Fruit fly (Drosophila melanogaster) whole organism, embryonic: ENCODE data around the gene bun.
A peak's percentile ranks its signal among the peaks of the same experiment; 100 is the strongest.

Source experiments
- CG10147 ChIP-seq: fragments of 200-800 bp; sonication (Bioruptor generic); optimal IDR thresholded peaks from 2 replicates; lab custom pipeline; 2019; ENCODE audit warnings: missing biosample characterization, mild to moderate bottlenecking, missing genetic modification characterization, moderate library complexity
- CG10543 ChIP-seq: fragments of 200-800 bp; sonication (Bioruptor generic); optimal IDR thresholded peaks from 3 replicates; lab custom pipeline; 2017; ENCODE audit warnings: missing biosample characterization, mild to moderate bottlenecking, missing genetic modification characterization, moderate library complexity
- CG11085 ChIP-seq: fragments of 200-800 bp; sonication (Bioruptor generic); IDR thresholded peaks from 2 replicates; pipeline ENCODE4 v1.3.6; 2022; ENCODE audit warnings: missing biosample characterization, missing genetic modification characterization
- CG12391 ChIP-seq: fragments of 200-800 bp; sonication (Bioruptor generic); optimal IDR thresholded peaks from 3 replicates; lab custom pipeline; 2018; ENCODE audit warnings: missing biosample characterization, mild to moderate bottlenecking, missing genetic modification characterization, moderate library complexity
- CG12659 ChIP-seq: fragments of 200-800 bp; sonication (Bioruptor generic); optimal IDR thresholded peaks from 3 replicates; lab custom pipeline; 2017; ENCODE audit warnings: mild to moderate bottlenecking, missing biosample characterization, missing genetic modification reagents, missing genetic modification characterization
- CG15073 ChIP-seq: fragments of 200-800 bp; sonication (Bioruptor generic); optimal IDR thresholded peaks from 2 replicates; lab custom pipeline; 2016; ENCODE audit warnings: missing biosample characterization, missing genetic modification characterization
- CG17829 ChIP-seq: fragments of 200-800 bp; optimal IDR thresholded peaks from 2 replicates; lab custom pipeline; 2019; ENCODE audit warnings: missing biosample characterization, mild to moderate bottlenecking, missing genetic modification characterization, moderate library complexity
- CG18476 ChIP-seq: fragments of 200-800 bp; sonication (Bioruptor generic); optimal IDR thresholded peaks from 2 replicates; lab custom pipeline; 2016; ENCODE audit warnings: missing biosample characterization, mild to moderate bottlenecking, missing genetic modification characterization
- CG18599 ChIP-seq: fragments of 200-800 bp; sonication (Bioruptor generic); optimal IDR thresholded peaks from 3 replicates; lab custom pipeline; 2017; ENCODE audit warnings: missing biosample characterization, missing genetic modification characterization, mild to moderate bottlenecking, moderate library complexity, missing genetic modification reagents
- CG30431 ChIP-seq: fragments of 200-800 bp; sonication (Bioruptor generic); optimal IDR thresholded peaks from 2 replicates; lab custom pipeline; 2017; ENCODE audit warnings: missing biosample characterization, missing genetic modification characterization
- CG31388 ChIP-seq: fragments of 200-800 bp; sonication (Bioruptor generic); optimal IDR thresholded peaks from 2 replicates; lab custom pipeline; 2016; ENCODE audit warnings: missing biosample characterization, missing genetic modification characterization
- CG32767 ChIP-seq: fragments of 200-800 bp; sonication (Bioruptor generic); IDR thresholded peaks from 2 replicates; pipeline ENCODE4 v1.3.6; 2022; ENCODE audit warnings: missing biosample characterization, missing genetic modification characterization
- CG3281 ChIP-seq: fragments of 200-800 bp; sonication (Bioruptor generic); optimal IDR thresholded peaks from 3 replicates; lab custom pipeline; 2017; ENCODE audit warnings: missing biosample characterization, mild to moderate bottlenecking, missing genetic modification characterization
- CG3847 ChIP-seq: fragments of 200-800 bp; sonication (Bioruptor generic); IDR thresholded peaks from 2 replicates; pipeline ENCODE4 v1.3.6; 2022; ENCODE audit warnings: missing biosample characterization, missing genetic modification characterization
- CG4404 ChIP-seq: fragments of 200-800 bp; sonication (Bioruptor generic); IDR thresholded peaks from 2 replicates; pipeline ENCODE4 v1.3.6; 2022; ENCODE audit warnings: missing biosample characterization, missing genetic modification characterization
- CG6272 ChIP-seq: fragments of 200-800 bp; sonication (Bioruptor generic); IDR thresholded peaks from 2 replicates; pipeline ENCODE4 v1.3.6; 2022; ENCODE audit warnings: missing biosample characterization, missing genetic modification characterization
- CG6813 ChIP-seq: fragments of 200-800 bp; sonication (Bioruptor generic); optimal IDR thresholded peaks from 2 replicates; lab custom pipeline; 2017; ENCODE audit warnings: missing biosample characterization, missing genetic modification characterization, mild to moderate bottlenecking, moderate library complexity, missing genetic modification reagents
- CG8290 ChIP-seq, 3 experiments: fragments of 200-800 bp; sonication (Bioruptor generic); optimal IDR thresholded peaks; 2 replicates each; lab custom pipeline; 2016 to 2019; ENCODE audit warnings: missing biosample characterization in 3 of 3, missing genetic modification characterization in 3 of 3, mild to moderate bottlenecking in 2 of 3, moderate library complexity in 1 of 3
- CG9727 ChIP-seq: fragments of 200-800 bp; sonication (Bioruptor generic); optimal IDR thresholded peaks from 3 replicates; lab custom pipeline; 2017; ENCODE audit warnings: missing biosample characterization, mild to moderate bottlenecking, missing genetic modification characterization
- CG9797 ChIP-seq: fragments of 200-800 bp; sonication (Bioruptor generic); optimal IDR thresholded peaks from 3 replicates; lab custom pipeline; 2018; ENCODE audit warnings: missing biosample characterization, mild to moderate bottlenecking, missing genetic modification characterization
- Dek ChIP-seq: fragments of 200-800 bp; sonication (Bioruptor generic); optimal IDR thresholded peaks from 3 replicates; lab custom pipeline; 2019; ENCODE audit warnings: missing biosample characterization, mild to moderate bottlenecking, missing genetic modification characterization, moderate library complexity
- Ets65A ChIP-seq: fragments of 200-800 bp; sonication (Bioruptor generic); peaks from one replicate; lab custom pipeline; 2016; ENCODE audit warnings: missing biosample characterization, missing genetic modification characterization
- Fer3 ChIP-seq: fragments of 200-800 bp; sonication (Bioruptor generic); optimal IDR thresholded peaks from 2 replicates; lab custom pipeline; 2018; ENCODE audit warnings: missing biosample characterization, mild to moderate bottlenecking, missing genetic modification characterization, moderate library complexity
- Hand ChIP-seq: fragments of 200-800 bp; sonication (Bioruptor generic); optimal IDR thresholded peaks from 2 replicates; lab custom pipeline; 2017; ENCODE audit warnings: mild to moderate bottlenecking, missing biosample characterization, missing genetic modification reagents, missing genetic modification characterization
- Hr78 ChIP-seq, 2 experiments: fragments of 200-800 bp in 1 of 2; fragments of >200 bp in 1 of 2; sonication (Bioruptor generic) in 1 of 2; optimal IDR thresholded peaks; 2 replicates each; lab custom pipeline; 2017 to 2019; ENCODE audit warnings: missing biosample characterization in 2 of 2, missing genetic modification characterization in 2 of 2, mild to moderate bottlenecking in 1 of 2, moderate library complexity in 1 of 2
- MTF-1 ChIP-seq: fragments of 200-800 bp; sonication (Bioruptor generic); optimal IDR thresholded peaks from 2 replicates; lab custom pipeline; 2018; ENCODE audit warnings: missing biosample characterization, mild to moderate bottlenecking, missing genetic modification characterization, borderline replicate concordance
- Nf-YC ChIP-seq: fragments of 200-800 bp; optimal IDR thresholded peaks from 3 replicates; lab custom pipeline; 2019; ENCODE audit warnings: missing biosample characterization, mild to moderate bottlenecking, missing genetic modification characterization, moderate library complexity
- Ptx1 ChIP-seq: fragments of 200-800 bp; sonication (Bioruptor generic); IDR thresholded peaks from 2 replicates; pipeline ENCODE4 v1.3.6; 2022; ENCODE audit warnings: missing biosample characterization, missing genetic modification characterization
- Rfx ChIP-seq: fragments of 200-800 bp; sonication (Bioruptor generic); IDR thresholded peaks from 2 replicates; pipeline ENCODE4 v1.3.6; 2022; ENCODE audit warnings: missing biosample characterization, missing genetic modification characterization
- Side ChIP-seq: fragments of 200-800 bp; sonication (Bioruptor generic); optimal IDR thresholded peaks from 2 replicates; lab custom pipeline; 2016; ENCODE audit warnings: missing biosample characterization, missing genetic modification characterization
- Sin3A ChIP-seq: fragments of >200 bp; optimal IDR thresholded peaks from 2 replicates; lab custom pipeline; 2018
- Sry-β ChIP-seq: fragments of 200-800 bp; sonication (Bioruptor generic); optimal IDR thresholded peaks from 2 replicates; lab custom pipeline; 2018; ENCODE audit warnings: missing biosample characterization, mild to moderate bottlenecking, missing genetic modification characterization, moderate library complexity
- Sry-δ ChIP-seq: fragments of 200-800 bp; sonication (Bioruptor generic); optimal IDR thresholded peaks from 2 replicates; lab custom pipeline; 2016; ENCODE audit warnings: missing biosample characterization, missing genetic modification characterization
- caup ChIP-seq: fragments of 200-800 bp; sonication (Bioruptor generic); optimal IDR thresholded peaks from 3 replicates; lab custom pipeline; 2017; ENCODE audit warnings: missing biosample characterization, mild to moderate bottlenecking, missing genetic modification characterization, moderate library complexity; ENCODE audit not compliant: severe bottlenecking
- cwo ChIP-seq: fragments of 200-800 bp; sonication (Bioruptor generic); optimal IDR thresholded peaks from 3 replicates; lab custom pipeline; 2017; ENCODE audit warnings: missing biosample characterization, missing genetic modification characterization, mild to moderate bottlenecking, moderate library complexity, missing genetic modification reagents
- dmrt99B ChIP-seq: fragments of 200-800 bp; sonication (Bioruptor generic); optimal IDR thresholded peaks from 2 replicates; lab custom pipeline; 2018; ENCODE audit warnings: missing biosample characterization, mild to moderate bottlenecking, missing genetic modification characterization, moderate library complexity
- emc ChIP-seq: fragments of 200-800 bp; sonication (Bioruptor generic); optimal IDR thresholded peaks from 2 replicates; lab custom pipeline; 2016; ENCODE audit warnings: missing biosample characterization, missing genetic modification characterization
- gfzf ChIP-seq: fragments of 200-800 bp; sonication (Bioruptor generic); optimal IDR thresholded peaks from 2 replicates; lab custom pipeline; 2016; ENCODE audit warnings: missing biosample characterization, mild to moderate bottlenecking, missing genetic modification characterization, moderate library complexity
- her ChIP-seq: fragments of 200-800 bp; sonication (Bioruptor generic); optimal IDR thresholded peaks from 2 replicates; lab custom pipeline; 2016; ENCODE audit warnings: missing biosample characterization, missing genetic modification characterization
- lbe ChIP-seq: fragments of 200-800 bp; sonication (Bioruptor generic); optimal IDR thresholded peaks from 2 replicates; lab custom pipeline; 2016; ENCODE audit warnings: missing biosample characterization, mild to moderate bottlenecking, missing genetic modification characterization
- nau ChIP-seq: fragments of 200-800 bp; sonication (Bioruptor generic); optimal IDR thresholded peaks from 3 replicates; lab custom pipeline; 2017; ENCODE audit warnings: missing biosample characterization, mild to moderate bottlenecking, missing genetic modification characterization, missing genetic modification reagents
- odd ChIP-seq: fragments of 200-800 bp; sonication (Bioruptor generic); optimal IDR thresholded peaks from 2 replicates; lab custom pipeline; 2017; ENCODE audit warnings: missing biosample characterization, mild to moderate bottlenecking, missing genetic modification characterization
- phol ChIP-seq: fragments of 200-800 bp; sonication (Bioruptor generic); optimal IDR thresholded peaks from 3 replicates; lab custom pipeline; 2018; ENCODE audit warnings: missing biosample characterization, mild to moderate bottlenecking, missing genetic modification characterization, moderate library complexity
- slp2 ChIP-seq: fragments of 200-800 bp; sonication (Bioruptor generic); optimal IDR thresholded peaks from 2 replicates; lab custom pipeline; 2016; ENCODE audit warnings: missing biosample characterization, missing genetic modification characterization
- sug ChIP-seq: fragments of 200-800 bp; optimal IDR thresholded peaks from 2 replicates; lab custom pipeline; 2019; ENCODE audit warnings: missing biosample characterization, mild to moderate bottlenecking, missing genetic modification characterization, moderate library complexity
- toy ChIP-seq: fragments of 200-800 bp; sonication (Bioruptor generic); IDR thresholded peaks from 2 replicates; pipeline ENCODE4 v1.3.6; 2022; ENCODE audit warnings: missing biosample characterization, missing genetic modification characterization
- unc-4 ChIP-seq: fragments of 200-800 bp; sonication (Bioruptor generic); IDR thresholded peaks from 2 replicates; pipeline ENCODE4 v1.3.6; 2022; ENCODE audit warnings: missing biosample characterization, missing genetic modification characterization; ENCODE audit not compliant: partially characterized antibody
- vvl ChIP-seq: fragments of 200-800 bp; sonication (Bioruptor generic); IDR thresholded peaks from 2 replicates; pipeline ENCODE4 v1.3.6; 2022; ENCODE audit warnings: missing biosample characterization, missing genetic modification characterization

The bun gene

DNA sequence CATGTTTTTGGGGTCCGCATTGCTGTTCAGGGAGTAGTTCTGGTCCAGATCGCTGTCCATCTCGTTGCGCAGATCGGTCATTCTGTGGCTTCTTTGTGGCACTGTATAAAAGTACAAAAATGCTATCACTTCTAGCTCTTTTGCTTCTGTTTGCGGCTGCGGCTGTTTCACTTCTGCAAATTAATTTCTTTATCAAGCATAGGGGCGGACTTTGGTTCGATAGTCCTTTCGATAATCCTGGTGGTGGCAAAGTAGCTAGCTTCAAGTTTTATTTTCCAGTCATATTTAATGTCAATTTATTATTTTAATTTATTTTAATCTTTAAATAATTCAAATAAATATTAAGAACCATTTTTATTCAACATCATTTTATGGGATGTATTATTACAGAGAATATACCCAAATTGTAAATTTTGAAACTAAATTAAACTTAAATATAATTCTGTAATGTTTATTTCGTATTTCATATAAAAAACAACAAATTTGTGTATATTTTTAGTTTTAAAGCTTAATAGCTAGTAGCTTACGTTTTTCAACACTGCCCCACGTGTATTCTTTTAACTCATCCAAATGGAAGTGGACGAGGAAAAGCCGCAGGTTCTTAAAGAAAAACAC, 118.8 kb downstream of the bun start, which contains the start of the genes CG5446 and Trm1 (continued):
- TF ChIP-seq Dek (peak; percentile 74), vvl (peak; percentile 75; the same call in 1 of the 2 replicates), CG9797 (GFP tag; lab: Kevin White, UChicago) (no peak), Nf-YC (tag; lab: Kevin White, UChicago) (peak; percentile 75), cwo (GFP tag; lab: Kevin White, UChicago) (peak; percentile 55), toy (GFP tag; lab: Robert Waterston, UW) (no peak), dmrt99B (tag; lab: Kevin White, UChicago) (peak; percentile 78), CG18476 (GFP tag; lab: Kevin White, UChicago) (peak; percentile 3), Hr78 (GFP tag; optimal IDR thresholded peaks at IDR 0.05; lab: Kevin White, UChicago) (peak in 1 of 2 experiments; percentile 10), CG6272 (GFP tag; lab: Robert Waterston, UW) (peak; percentile 39; the same call in 1 of the 2 replicates), CG31388 (peak; percentile 17), CG18599 (GFP tag; lab: Kevin White, UChicago) (peak; percentile 83), CG6813 (peak; percentile 47), CG3281 (GFP tag; lab: Kevin White, UChicago) (peak; percentile 77), Ptx1 (GFP tag; lab: Robert Waterston, UW) (peak; percentile 63), CG12391 (tag; lab: Kevin White, UChicago) (peak; percentile 94), Rfx (peak; percentile 56), her (no peak), emc (GFP tag; lab: Kevin White, UChicago) (no peak), caup (peak; percentile 67), CG32767 (GFP tag; lab: Robert Waterston, UW) (peak; percentile 35; the same call in 1 of the 2 replicates), Hand (GFP tag; lab: Kevin White, UChicago) (peak; percentile 18), gfzf (GFP tag; lab: Kevin White, UChicago) (no peak), CG17829 (tag; lab: Kevin White, UChicago) (peak; percentile 88), CG11085 (GFP tag; lab: Robert Waterston, UW) (no peak), CG10543 (GFP tag; lab: Kevin White, UChicago) (peak; percentile 69), MTF-1 (no peak), CG30431 (no peak), nau (GFP tag; lab: Kevin White, UChicago) (no peak), CG12659 (GFP tag; lab: Kevin White, UChicago) (peak; percentile 86), phol (tag; lab: Kevin White, UChicago) (peak; percentile 80), CG8290 (GFP tag; optimal IDR thresholded peaks at IDR 0.05; lab: Kevin White, UChicago) (peak; percentile 32), CG8290 (tag; optimal IDR thresholded peaks at IDR 0.05; lab: Kevin White, UChicago) (no peak), Sry-δ (GFP tag; lab: Kevin White, UChicago) (peak; percentile 58), Sry-β (GFP tag; lab: Kevin White, UChicago) (peak; percentile 86), CG4404 (GFP tag; lab: Robert Waterston, UW) (0 out of 2 replicates have a peak, but pooled peaks have one; percentile 28), CG15073 (GFP tag; lab: Kevin White, UChicago) (no peak), CG9727 (GFP tag; lab: Kevin White, UChicago) (peak; percentile 84), lbe (GFP tag; lab: Kevin White, UChicago) (peak; percentile 34), unc-4 (GFP tag; lab: Robert Waterston, UW) (peak; percentile 13; the same call in 1 of the 2 replicates), CG3847 (peak; percentile 42), CG10147 (peak; percentile 64), Fer3 (peak; percentile 60), slp2 (GFP tag; lab: Kevin White, UChicago) (no peak), sug (peak; percentile 81), Side (GFP tag; lab: Kevin White, UChicago) (no peak), odd (peak; percentile 52), Ets65A (GFP tag; lab: Kevin White, UChicago) (peak; percentile 47), Sin3A (no peak)
